Worm (Caenorhabditis elegans): ENCODE results near the gene K03H1.12.
A peak's percentile ranks its signal among the peaks of the same experiment; 100 is the strongest.

K03H1.12 gene

ce11 chrIII:9907574-9907973, 33.9 kb upstream of the K03H1.12 start:
- TF ChIP-seq nhr-90 (tag; optimal IDR thresholded peaks at IDR 0.05; ENCODE audit: poor library complexity) (no peak), skn-1 (tag; optimal IDR thresholded peaks at IDR 0.05) (no peak), blmp-1 (tag; optimal IDR thresholded peaks at IDR 0.05) (peak; percentile 41), ces-1 (GFP tag; optimal IDR thresholded peaks at IDR 0.05) (no peak), nhr-12 (tag; optimal IDR thresholded peaks at IDR 0.05) (no peak), nhr-19 (GFP tag; conservative IDR thresholded peaks at IDR 0.05) (no peak), lin-14 (GFP tag; optimal IDR thresholded peaks at IDR 0.05) (peak; percentile 58), swsn-7 (tag; optimal IDR thresholded peaks at IDR 0.05) (no peak), ceh-90 (tag; optimal IDR thresholded peaks at IDR 0.05) (no peak), mep-1 (tag; optimal IDR thresholded peaks at IDR 0.05) (no peak), mef-2 (tag; optimal IDR thresholded peaks at IDR 0.05) (no peak), nhr-20 (tag; optimal IDR thresholded peaks at IDR 0.05) (peak; percentile 27), dpl-1 (GFP tag; optimal IDR thresholded peaks at IDR 0.05) (no peak), grh-1 (GFP tag; IDR thresholded peaks at IDR 0.05) (peak; percentile 72), alr-1 (tag; optimal IDR thresholded peaks at IDR 0.05; ENCODE audit: borderline replicate concordance) (no peak), unc-86 (tag; optimal IDR thresholded peaks at IDR 0.05) (no peak), C34B4.2 (tag; optimal IDR thresholded peaks at IDR 0.05) (no peak), nhr-85 (tag) (peak; percentile 50), ama-1 (optimal IDR thresholded peaks at IDR 0.05) (no peak), mab-9 (GFP tag; IDR thresholded peaks at IDR 0.05) (no peak), nhr-77 (tag; optimal IDR thresholded peaks at IDR 0.05) (no peak), zag-1 (tag; optimal IDR thresholded peaks at IDR 0.05) (no peak), isw-1 (GFP tag; IDR thresholded peaks at IDR 0.05) (no peak), lin-39 (tag; optimal IDR thresholded peaks at IDR 0.05) (no peak), nhr-47 (tag; optimal IDR thresholded peaks at IDR 0.05) (no peak), lsy-2 (tag; optimal IDR thresholded peaks at IDR 0.05) (peak in 1 of 2 experiments; percentile 32), snu-23 (GFP tag; optimal IDR thresholded peaks at IDR 0.05) (peak; percentile 30), Y116A8C.19 (tag; optimal IDR thresholded peaks at IDR 0.05; ENCODE audit: borderline replicate concordance) (no peak), nhr-71 (tag; optimal IDR thresholded peaks at IDR 0.05) (peak; percentile 23)

ce11 chrIII:9908769-9909168, 32.7 kb upstream of the K03H1.12 start:
- TF ChIP-seq mab-9 (GFP tag; IDR thresholded peaks at IDR 0.05) (no peak), nhr-85 (tag) (peak; percentile 93), mef-2 (tag; optimal IDR thresholded peaks at IDR 0.05) (no peak), lin-14 (GFP tag; optimal IDR thresholded peaks at IDR 0.05) (peak; percentile 60), lir-3 (tag; optimal IDR thresholded peaks at IDR 0.05; ENCODE audit: poor library complexity) (no peak), skn-1 (tag; optimal IDR thresholded peaks at IDR 0.05) (peak; percentile 4), tbx-2 (tag; optimal IDR thresholded peaks at IDR 0.05) (peak; percentile 8), unc-30 (tag; optimal IDR thresholded peaks at IDR 0.05) (no peak), rnt-1 (tag; optimal IDR thresholded peaks at IDR 0.05) (no peak), elt-3 (tag; optimal IDR thresholded peaks at IDR 0.05) (peak in 1 of 6 experiments; percentile 36), nhr-47 (tag; optimal IDR thresholded peaks at IDR 0.05) (no peak), nhr-20 (tag; optimal IDR thresholded peaks at IDR 0.05) (peak; percentile 52), nhr-71 (tag; optimal IDR thresholded peaks at IDR 0.05) (peak; percentile 49), aly-2 (tag; optimal IDR thresholded peaks at IDR 0.05) (no peak), dpl-1 (GFP tag; optimal IDR thresholded peaks at IDR 0.05) (peak in 1 of 3 experiments; percentile 16), lsy-2 (tag; optimal IDR thresholded peaks at IDR 0.05) (no peak), mep-1 (tag; optimal IDR thresholded peaks at IDR 0.05) (peak; percentile 27), blmp-1 (tag; optimal IDR thresholded peaks at IDR 0.05) (peak; percentile 41), fkh-8 (tag; optimal IDR thresholded peaks at IDR 0.05) (no peak), lin-35 (GFP tag; optimal IDR thresholded peaks at IDR 0.05) (peak in 1 of 2 experiments; percentile 69), snu-23 (GFP tag; optimal IDR thresholded peaks at IDR 0.05) (peak; percentile 50), lin-15B (tag; optimal IDR thresholded peaks at IDR 0.05) (no peak), efl-1 (optimal IDR thresholded peaks at IDR 0.05) (no peak), efl-1 (GFP tag; optimal IDR thresholded peaks at IDR 0.05 in 1 of 2) (no peak), nhr-90 (tag; optimal IDR thresholded peaks at IDR 0.05; ENCODE audit: poor library complexity) (peak; percentile 25)

Data from whole organism, L1 larva.